Worm (Caenorhabditis elegans): Measurements from ENCODE around the gene acr-18.

DNA sequence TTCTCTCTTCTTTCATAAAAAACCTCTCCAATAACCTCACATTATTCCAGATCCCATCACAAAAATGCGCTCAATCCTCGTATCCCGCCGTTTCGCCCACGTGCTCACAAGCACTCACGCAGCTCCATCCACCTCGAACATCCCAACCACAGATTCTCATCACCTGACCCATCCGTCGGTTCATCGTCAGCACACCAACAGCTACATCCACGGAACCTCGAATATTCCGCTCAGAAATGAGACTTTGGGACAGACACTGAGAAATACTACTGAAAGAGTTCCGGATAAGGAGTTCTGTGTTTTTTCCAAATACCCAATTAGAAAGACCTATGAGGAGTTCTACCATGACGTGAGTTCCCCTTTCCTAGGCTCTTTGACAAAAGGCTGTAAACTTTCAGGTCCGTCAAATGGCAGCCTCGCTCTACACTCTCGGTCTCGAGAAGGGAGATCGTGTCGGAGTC, 8.4 kb upstream of the acr-18 start, which contains the start of gene acs-2:
- TF ChIP-seq dao-5 (tag; optimal IDR thresholded peaks at IDR 0.05) (no peak), him-1 (tag; optimal IDR thresholded peaks at IDR 0.05) (no peak)
